Worm (Caenorhabditis elegans): ENCODE measurements around the gene ugt-10.

ce11 chrV:4918664-4919257, 18.8 kb upstream of the ugt-10 start, which contains the start of gene C02E7.6:
- no peak for TF ChIP-seq fkh-10 (GFP tag; optimal IDR thresholded peaks at IDR 0.05)
- no peak for TF ChIP-seq snpc-4 (tag; optimal IDR thresholded peaks at IDR 0.05)
